Fruit fly (Drosophila melanogaster) whole organism, embryonic: ENCODE data around the gene apn.

ENCODE experiments used
- Eip74EF ChIP-seq, 2 experiments: fragments of 200-800 bp in 1 of 2; fragments of >200 bp in 1 of 2; sonication (Bioruptor generic) in 1 of 2; optimal IDR thresholded peaks; 2 replicates each; lab custom pipeline; 2017 to 2019; ENCODE audit warnings: missing biosample characterization in 2 of 2, missing genetic modification characterization in 2 of 2, mild to moderate bottlenecking in 1 of 2, moderate library complexity in 1 of 2
- her ChIP-seq: fragments of 200-800 bp; sonication (Bioruptor generic); optimal IDR thresholded peaks from 2 replicates; lab custom pipeline; 2016; ENCODE audit warnings: missing biosample characterization, missing genetic modification characterization
- insv ChIP-seq, 2 experiments: fragments of 200-800 bp; sonication (Bioruptor generic); optimal IDR thresholded peaks; 3 replicates each; lab custom pipeline; 2016 to 2018; ENCODE audit warnings: missing biosample characterization in 2 of 2, missing genetic modification characterization in 2 of 2
- odd ChIP-seq: fragments of 200-800 bp; sonication (Bioruptor generic); optimal IDR thresholded peaks from 2 replicates; lab custom pipeline; 2017; ENCODE audit warnings: missing biosample characterization, mild to moderate bottlenecking, missing genetic modification characterization

- TF ChIP-seq odd (GFP tag; lab: Kevin White, UChicago) = no peak
- no peak for TF ChIP-seq insv (GFP tag; optimal IDR thresholded peaks at IDR 0.05; lab: Kevin White, UChicago)
- TF ChIP-seq Eip74EF (GFP tag; optimal IDR thresholded peaks at IDR 0.05; lab: Kevin White, UChicago) = no peak
- TF ChIP-seq her (GFP tag; lab: Kevin White, UChicago) = no peak
These were observed 16.9 kb downstream of the apn start, which contains the start of gene TBC1D5 for dm6 chr3R:13271758-13272157.
